Fruit fly (Drosophila melanogaster): ENCODE results near the gene Idh.
A peak's percentile ranks its signal among the peaks of the same experiment; 100 is the strongest.

The Idh gene

DNA sequence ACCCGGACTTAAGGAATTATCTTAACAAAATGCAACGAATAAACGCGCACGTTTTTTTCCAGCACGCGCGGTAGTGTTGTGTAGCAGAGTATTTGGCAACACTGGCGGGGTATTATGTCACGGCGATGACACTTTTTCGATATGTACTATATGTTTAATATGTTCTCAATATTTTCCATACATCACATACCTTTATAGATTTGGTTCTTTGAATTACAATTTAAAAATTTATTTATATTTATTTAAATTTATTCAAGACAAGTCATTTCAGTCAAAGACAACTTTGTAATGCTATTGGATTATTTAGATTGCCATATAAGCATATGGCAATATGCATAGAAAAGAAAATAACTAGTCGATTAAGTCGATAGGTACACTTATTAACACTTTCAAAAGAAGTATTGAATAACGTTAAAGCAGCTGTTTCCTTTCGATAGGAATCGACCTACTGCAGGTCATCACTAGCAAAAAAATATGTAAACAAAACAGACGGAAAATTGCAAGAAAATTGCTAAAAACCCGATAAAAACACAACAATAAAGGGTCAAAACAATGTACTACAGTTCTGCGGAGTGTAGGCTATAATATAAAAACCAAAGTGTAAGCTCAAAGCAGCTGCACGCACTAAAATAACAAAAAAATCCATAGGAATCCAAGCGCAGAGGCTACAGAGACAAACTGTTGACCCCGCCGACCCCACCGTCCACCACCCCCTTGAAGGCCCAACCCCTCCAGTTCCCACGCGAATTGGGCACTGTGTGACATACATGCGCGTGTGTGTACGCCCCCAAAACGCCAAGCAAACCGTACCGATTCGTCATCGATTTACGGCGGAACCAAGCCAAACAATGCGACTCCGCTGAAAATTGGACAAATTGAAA lies 14.4 kb downstream of the Idh start, which contains the start of the genes CG7182 and GAPcenA (continued):
- peak; percentile 82 for TF ChIP-seq Hr3 (GFP tag; optimal IDR thresholded peaks at IDR 0.05)
- TF ChIP-seq CG3838 (GFP tag; optimal IDR thresholded peaks at IDR 0.05) = no peak
- peak; percentile 75 for TF ChIP-seq NfI (GFP tag; optimal IDR thresholded peaks at IDR 0.05)
- TF ChIP-seq kni (GFP tag; optimal IDR thresholded peaks at IDR 0.05) = no peak
- no peak for TF ChIP-seq Kr (GFP tag; optimal IDR thresholded peaks at IDR 0.05)
- TF ChIP-seq salm (tag; optimal IDR thresholded peaks at IDR 0.05) = peak; percentile 26
- TF ChIP-seq CG15601 (tag; optimal IDR thresholded peaks at IDR 0.05) = peak; percentile 79
- peak; percentile 72 for TF ChIP-seq CG2116 (GFP tag; optimal IDR thresholded peaks at IDR 0.05)
- TF ChIP-seq CG2202 (tag; optimal IDR thresholded peaks at IDR 0.05) = peak; percentile 23
- no peak for TF ChIP-seq odd (GFP tag; optimal IDR thresholded peaks at IDR 0.05)
- peak; percentile 43 for TF ChIP-seq CG8281 (tag; optimal IDR thresholded peaks at IDR 0.05)
- no peak for TF ChIP-seq sc (optimal IDR thresholded peaks at IDR 0.05)
- peak; percentile 56 for TF ChIP-seq sc (GFP tag; optimal IDR thresholded peaks at IDR 0.05)
- TF ChIP-seq CG12236 (GFP tag; optimal IDR thresholded peaks at IDR 0.05) = no peak
- peak; percentile 59 for TF ChIP-seq Blimp-1 (GFP tag; optimal IDR thresholded peaks at IDR 0.05)
- peak; percentile 40 for TF ChIP-seq sna (GFP tag; IDR thresholded peaks at IDR 0.05; ENCODE audit: partially characterized antibody)
- peak; percentile 85 for TF ChIP-seq row (GFP tag; IDR thresholded peaks at IDR 0.05)
- TF ChIP-seq Gsc (GFP tag; IDR thresholded peaks at IDR 0.05) = no peak

DNA sequence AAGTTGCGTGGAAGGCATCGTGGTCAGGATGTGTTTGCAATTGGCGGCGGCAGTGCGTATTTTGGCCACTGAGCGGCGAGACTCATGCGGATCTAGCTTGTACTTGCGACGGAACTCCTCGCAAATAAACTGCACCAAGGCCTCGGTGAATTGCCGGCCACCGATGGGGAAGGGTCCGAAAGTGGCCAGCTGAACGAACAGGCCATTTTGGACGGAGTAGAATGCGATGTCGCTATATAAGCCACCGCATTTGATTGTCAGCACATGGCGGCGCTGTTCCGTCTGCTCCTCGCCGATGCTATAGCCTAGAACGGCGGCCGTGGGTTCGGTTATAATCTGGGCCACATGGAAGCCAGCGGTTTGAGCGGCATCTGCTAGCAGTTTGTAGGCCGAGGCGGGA lies 15.5 kb downstream of the Idh start:
- TF ChIP-seq Abd-B (GFP tag; optimal IDR thresholded peaks at IDR 0.05) = no peak
- no peak for TF ChIP-seq insv (GFP tag; optimal IDR thresholded peaks at IDR 0.05)
- TF ChIP-seq C15 (GFP tag; IDR thresholded peaks at IDR 0.05) = no peak
- TF ChIP-seq cad (GFP tag; optimal IDR thresholded peaks at IDR 0.05) = no peak
- TF ChIP-seq CG34376 (GFP tag; optimal IDR thresholded peaks at IDR 0.05) = no peak
- no peak for TF ChIP-seq CG10979 (tag; optimal IDR thresholded peaks at IDR 0.05)
- TF ChIP-seq Xbp1 (GFP tag; optimal IDR thresholded peaks at IDR 0.05) = no peak
- TF ChIP-seq CG13424 (tag; optimal IDR thresholded peaks at IDR 0.05) = no peak
- no peak for TF ChIP-seq CG7745 (tag; optimal IDR thresholded peaks at IDR 0.05)
- TF ChIP-seq Elba2 (GFP tag; optimal IDR thresholded peaks at IDR 0.05) = no peak
- no peak for TF ChIP-seq CG33213 (GFP tag; optimal IDR thresholded peaks at IDR 0.05)
- no peak for TF ChIP-seq CG1602 (GFP tag; optimal IDR thresholded peaks at IDR 0.05)

DNA sequence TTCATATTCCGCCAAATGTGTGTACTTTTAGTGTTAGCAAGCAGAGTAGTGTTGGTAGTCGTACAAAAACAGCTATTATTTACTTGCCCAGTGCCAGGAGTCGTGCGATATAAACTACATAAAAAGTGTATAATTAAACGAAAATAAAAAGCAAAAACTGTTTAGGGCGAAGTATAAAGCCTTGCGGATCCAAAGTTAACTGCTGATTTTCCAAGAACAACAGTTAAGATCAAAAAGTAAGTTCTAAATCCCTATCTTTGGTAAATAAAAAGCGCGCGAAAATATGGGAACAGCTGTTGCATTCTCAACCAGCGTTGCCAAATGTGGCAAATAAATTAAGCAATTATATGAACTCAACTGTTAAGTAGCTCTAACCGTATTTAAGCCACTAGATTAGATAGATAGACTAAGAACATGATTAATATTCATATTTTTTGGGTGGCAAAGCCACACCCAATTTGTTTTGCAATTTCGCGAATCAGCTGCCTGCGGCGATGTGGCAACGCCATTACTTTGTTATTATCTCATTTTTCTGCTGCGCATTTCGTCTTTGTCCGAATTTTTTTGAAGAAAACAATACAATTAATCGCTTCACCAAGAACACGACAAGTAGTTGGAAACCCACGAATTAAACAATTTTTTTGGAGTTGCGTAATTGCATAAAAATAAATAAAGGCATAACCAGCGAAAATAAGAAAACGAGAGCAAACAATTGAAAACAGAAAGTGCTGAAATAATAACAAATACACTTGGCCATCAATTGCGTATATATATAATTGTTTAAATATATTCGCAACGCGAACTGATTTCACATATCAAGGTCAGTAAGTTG lies 20.2 kb downstream of the Idh start, which contains the start of the genes Prim1 and CG7083:
Gene Prim1, plus strand, starts transcription at position 51 of the 832 bp plus-strand sequence.
Gene CG7083, plus strand, starts transcription at position 522 of the 832 bp plus-strand sequence.
- no peak for TF ChIP-seq lov (optimal IDR thresholded peaks at IDR 0.05)
- TF ChIP-seq lov (GFP tag; IDR thresholded peaks at IDR 0.05) = no peak
- no peak for TF ChIP-seq CG3838 (GFP tag; optimal IDR thresholded peaks at IDR 0.05)
- TF ChIP-seq sug (tag; optimal IDR thresholded peaks at IDR 0.05) = peak; percentile 67
- TF ChIP-seq Hr3 (GFP tag; optimal IDR thresholded peaks at IDR 0.05) = peak; percentile 49
- peak in 1 of 2 experiments; percentile 54 for TF ChIP-seq bsh (GFP tag; optimal IDR thresholded peaks at IDR 0.05)
- no peak for TF ChIP-seq pita (GFP tag; optimal IDR thresholded peaks at IDR 0.05)
- TF ChIP-seq Hr78 (GFP tag; optimal IDR thresholded peaks at IDR 0.05) = no peak
- TF ChIP-seq CG18599 (GFP tag; optimal IDR thresholded peaks at IDR 0.05) = peak; percentile 77
- no peak for TF ChIP-seq Opbp (GFP tag; IDR thresholded peaks at IDR 0.05; ENCODE audit: partially characterized antibody)
- peak; percentile 20 for TF ChIP-seq salm (tag; optimal IDR thresholded peaks at IDR 0.05)
- TF ChIP-seq btn (GFP tag; optimal IDR thresholded peaks at IDR 0.05) = no peak
- TF ChIP-seq CG10274 (GFP tag; optimal IDR thresholded peaks at IDR 0.05) = no peak
- TF ChIP-seq CG3407 (GFP tag; optimal IDR thresholded peaks at IDR 0.05) = no peak
- TF ChIP-seq CG33213 (GFP tag; optimal IDR thresholded peaks at IDR 0.05) = peak; percentile 32
- TF ChIP-seq disco-r (GFP tag; optimal IDR thresholded peaks at IDR 0.05) = no peak
- no peak for TF ChIP-seq CG10321 (GFP tag; IDR thresholded peaks at IDR 0.05)
- TF ChIP-seq ab (GFP tag; optimal IDR thresholded peaks at IDR 0.05) = no peak
- TF ChIP-seq tll (GFP tag; optimal IDR thresholded peaks at IDR 0.05) = no peak

Data from whole organism, embryonic.